Fruit fly (Drosophila melanogaster): Measurements from ENCODE around the gene Eogt.

Eogt gene

DNA sequence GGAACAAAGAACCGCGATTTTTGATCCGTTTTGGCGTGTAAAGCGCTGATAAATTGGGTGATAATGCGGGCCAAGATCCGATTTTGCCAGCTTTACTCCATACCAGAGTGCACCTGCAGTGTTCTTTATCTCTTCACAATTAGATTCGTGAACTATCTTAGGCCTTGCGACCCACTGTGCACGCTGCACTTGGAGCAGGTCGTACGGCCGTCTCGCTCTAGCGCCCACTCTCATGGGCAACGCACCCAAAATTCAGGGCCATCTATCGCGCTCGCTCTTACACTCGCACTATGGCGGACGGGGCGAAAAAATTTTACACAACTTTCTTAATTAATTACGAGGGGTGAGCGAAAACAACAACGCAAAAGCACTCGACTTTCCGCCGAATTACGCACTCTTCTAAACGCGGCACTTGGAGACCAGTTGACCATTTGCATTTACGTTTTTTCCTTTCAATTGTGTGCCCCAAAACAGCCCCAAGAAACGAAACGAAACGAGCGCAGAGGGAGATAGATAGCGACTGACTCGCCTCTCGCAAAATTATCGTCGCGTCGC, 16.6 kb upstream of the Eogt start (continued):
- TF ChIP-seq CG9932 (GFP tag; IDR thresholded peaks at IDR 0.05) (0 out of 2 replicates have a peak, but pooled peaks have one; percentile 6), sens-2 (GFP tag; IDR thresholded peaks at IDR 0.05) (no peak), Dek (tag; optimal IDR thresholded peaks at IDR 0.05) (no peak), CG8290 (GFP tag; optimal IDR thresholded peaks at IDR 0.05) (no peak), CG8290 (tag; optimal IDR thresholded peaks at IDR 0.05) (peak in 1 of 2 experiments; percentile 63), Abd-B (GFP tag; optimal IDR thresholded peaks at IDR 0.05) (peak; percentile 22), CG6175 (GFP tag; IDR thresholded peaks at IDR 0.05) (no peak; the same call in 2 of the 3 replicates), Dbx (GFP tag; IDR thresholded peaks at IDR 0.05) (no peak), tx (GFP tag; optimal IDR thresholded peaks at IDR 0.05) (no peak), CG30020 (tag; optimal IDR thresholded peaks at IDR 0.05) (no peak), dimm (GFP tag; IDR thresholded peaks at IDR 0.05) (no peak), esg (GFP tag; conservative IDR thresholded peaks at IDR 0.05) (peak; percentile 36; the same call in 1 of the 2 replicates), CG7357 (GFP tag; IDR thresholded peaks at IDR 0.05) (no peak), slbo (GFP tag; IDR thresholded peaks at IDR 0.05) (peak; percentile 41), CG11398 (GFP tag; optimal IDR thresholded peaks at IDR 0.05) (no peak), CG6791 (GFP tag; IDR thresholded peaks at IDR 0.05; ENCODE audit: partially characterized antibody) (peak; percentile 67), CG32767 (GFP tag; IDR thresholded peaks at IDR 0.05) (no peak), gem (tag; optimal IDR thresholded peaks at IDR 0.05) (no peak), CG7839 (tag; optimal IDR thresholded peaks at IDR 0.05) (no peak), CG12236 (GFP tag; optimal IDR thresholded peaks at IDR 0.05) (no peak), Lpt (GFP tag; optimal IDR thresholded peaks at IDR 0.05) (no peak), odd (GFP tag; optimal IDR thresholded peaks at IDR 0.05) (no peak), Dref (GFP tag; IDR thresholded peaks at IDR 0.05) (no peak), CG10462 (GFP tag; optimal IDR thresholded peaks at IDR 0.05) (no peak), gcm (GFP tag; optimal IDR thresholded peaks at IDR 0.05) (no peak), CG4617 (GFP tag; optimal IDR thresholded peaks at IDR 0.05; ENCODE audit: borderline replicate concordance) (peak; percentile 77), Dip2 (GFP tag; IDR thresholded peaks at IDR 0.05) (no peak), CG7372 (GFP tag; IDR thresholded peaks at IDR 0.05) (no peak), CG43689 (GFP tag; IDR thresholded peaks at IDR 0.05) (no peak), Meics (GFP tag; optimal IDR thresholded peaks at IDR 0.05) (no peak), MESR4 (GFP tag; optimal IDR thresholded peaks at IDR 0.05) (peak; percentile 88), ham (GFP tag; IDR thresholded peaks at IDR 0.05) (no peak), sna (GFP tag; IDR thresholded peaks at IDR 0.05; ENCODE audit: partially characterized antibody) (0 out of 2 replicates have a peak, but pooled peaks have one; percentile 36), CG10654 (GFP tag; optimal IDR thresholded peaks at IDR 0.05) (no peak), wor (GFP tag; IDR thresholded peaks at IDR 0.05) (no peak), Sox102F (GFP tag; optimal IDR thresholded peaks at IDR 0.05) (no peak), Ada2b (GFP tag; IDR thresholded peaks at IDR 0.05) (no peak; the same call in 1 of the 2 replicates), CG7963 (GFP tag; IDR thresholded peaks at IDR 0.05; ENCODE audit: partially characterized antibody) (peak; percentile 59; the same call in 2 of the 3 replicates), Oaz (GFP tag; IDR thresholded peaks at IDR 0.05) (no peak), CG10267 (tag; optimal IDR thresholded peaks at IDR 0.05) (no peak), amos (GFP tag; IDR thresholded peaks at IDR 0.05; ENCODE audit: partially characterized antibody) (no peak; the same call in 1 of the 2 replicates), Sry-β (GFP tag; optimal IDR thresholded peaks at IDR 0.05) (no peak), h (optimal IDR thresholded peaks at IDR 0.05) (no peak), CG11504 (tag; optimal IDR thresholded peaks at IDR 0.05) (no peak), chn (GFP tag; optimal IDR thresholded peaks at IDR 0.05) (no peak), CG9437 (GFP tag; optimal IDR thresholded peaks at IDR 0.05) (no peak), Dp (GFP tag; optimal IDR thresholded peaks at IDR 0.05) (no peak), tgo (GFP tag; IDR thresholded peaks at IDR 0.05) (no peak), ranshi (GFP tag; IDR thresholded peaks at IDR 0.05) (no peak), Lim3 (GFP tag; IDR thresholded peaks at IDR 0.05) (no peak), CG11560 (tag; IDR thresholded peaks at IDR 0.05) (no peak), Kr (GFP tag; optimal IDR thresholded peaks at IDR 0.05) (no peak)

All from whole organism, embryonic.